Fruit fly (Drosophila melanogaster) whole organism, prepupa: ENCODE data around the gene CG11162.
A peak's percentile ranks its signal among the peaks of the same experiment; 100 is the strongest.

Experiments used
- CG11762 ChIP-seq: fragments of 200-800 bp; sonication (Bioruptor generic); optimal IDR thresholded peaks from 3 replicates; lab custom pipeline; 2016; ENCODE audit warnings: missing biosample characterization, missing genetic modification characterization; ENCODE audit not compliant: insufficient read depth
- CG1621 ChIP-seq: fragments of 200-800 bp; sonication (Bioruptor generic); optimal IDR thresholded peaks from 3 replicates; lab custom pipeline; 2018; ENCODE audit warnings: missing biosample characterization, mild to moderate bottlenecking, missing genetic modification characterization
- CG16779 ChIP-seq: fragments of 200-800 bp; sonication (Bioruptor generic); optimal IDR thresholded peaks from 3 replicates; lab custom pipeline; 2017; ENCODE audit warnings: missing biosample characterization, mild to moderate bottlenecking, missing genetic modification characterization
- CG34406 ChIP-seq: fragments of 200-800 bp; sonication (Bioruptor generic); optimal IDR thresholded peaks from 3 replicates; lab custom pipeline; 2016; ENCODE audit warnings: missing biosample characterization, missing genetic modification characterization
- CG3919 ChIP-seq: fragments of 200-800 bp; sonication (Bioruptor generic); optimal IDR thresholded peaks from 3 replicates; lab custom pipeline; 2016; ENCODE audit warnings: missing biosample characterization, missing genetic modification characterization
- CG6276 ChIP-seq: fragments of 200-800 bp; sonication (Bioruptor generic); optimal IDR thresholded peaks from 2 replicates; lab custom pipeline; 2017; ENCODE audit warnings: missing biosample characterization, mild to moderate bottlenecking, missing genetic modification characterization
- CG6792 ChIP-seq: fragments of 200-800 bp; sonication (Bioruptor generic); optimal IDR thresholded peaks from 3 replicates; lab custom pipeline; 2016; ENCODE audit warnings: missing biosample characterization, missing genetic modification characterization
- CG6808 ChIP-seq: fragments of 200-800 bp; sonication (Bioruptor generic); optimal IDR thresholded peaks from 3 replicates; lab custom pipeline; 2017; ENCODE audit warnings: missing biosample characterization, missing genetic modification characterization, mild to moderate bottlenecking, moderate library complexity, missing genetic modification reagents
- CG6854 ChIP-seq: fragments of 200-800 bp; sonication (Bioruptor generic); optimal IDR thresholded peaks from 2 replicates; lab custom pipeline; 2017; ENCODE audit warnings: missing biosample characterization, mild to moderate bottlenecking, missing genetic modification characterization
- CG7368 ChIP-seq: fragments of 200-800 bp; sonication (Bioruptor generic); optimal IDR thresholded peaks from 3 replicates; lab custom pipeline; 2016; ENCODE audit warnings: missing biosample characterization, missing genetic modification characterization
- CG8119 ChIP-seq: fragments of 200-800 bp; sonication (Bioruptor generic); IDR thresholded peaks from 3 replicates; pipeline ENCODE4 v1.3.6; 2022; ENCODE audit warnings: missing biosample characterization, missing genetic modification characterization
- Eip75B ChIP-seq: fragments of 200-800 bp; sonication (Bioruptor generic); optimal IDR thresholded peaks from 3 replicates; lab custom pipeline; 2016; ENCODE audit warnings: missing biosample characterization, missing genetic modification characterization
- Eip78C ChIP-seq: fragments of 200-800 bp; sonication (Bioruptor generic); peaks from one replicate; lab custom pipeline; 2016; ENCODE audit warnings: missing biosample characterization, missing genetic modification characterization
- Eip93F ChIP-seq: fragments of 200-800 bp; sonication (Bioruptor generic); optimal IDR thresholded peaks from 2 replicates; lab custom pipeline; 2016; ENCODE audit warnings: missing biosample characterization, mild to moderate bottlenecking, missing genetic modification characterization
- Ets21C ChIP-seq: fragments of 200-800 bp; sonication (Bioruptor generic); optimal IDR thresholded peaks from 3 replicates; lab custom pipeline; 2016; ENCODE audit warnings: missing biosample characterization, missing genetic modification characterization
- Gug ChIP-seq: fragments of 200-800 bp; sonication (Bioruptor generic); IDR thresholded peaks from 2 replicates; pipeline ENCODE4 v1.3.6; 2022; ENCODE audit warnings: missing biosample characterization, missing genetic modification characterization
- Hr38 ChIP-seq: sonication (Bioruptor generic); optimal IDR thresholded peaks from 2 replicates; lab custom pipeline; 2016; ENCODE audit warnings: missing biosample characterization, missing genetic modification characterization
- Lpt ChIP-seq: fragments of 200-800 bp; sonication (Bioruptor generic); optimal IDR thresholded peaks from 3 replicates; lab custom pipeline; 2016; ENCODE audit warnings: missing biosample characterization, missing genetic modification characterization
- Met ChIP-seq: fragments of 200-800 bp; sonication (Bioruptor generic); optimal IDR thresholded peaks from 3 replicates; lab custom pipeline; 2016; ENCODE audit warnings: missing biosample characterization, missing genetic modification characterization
- OdsH ChIP-seq: fragments of 200-800 bp; sonication (Bioruptor generic); optimal IDR thresholded peaks from 3 replicates; lab custom pipeline; 2016; ENCODE audit warnings: missing biosample characterization, missing genetic modification characterization
- Sox102F ChIP-seq: fragments of 200-800 bp; sonication (Bioruptor generic); optimal IDR thresholded peaks from 2 replicates; lab custom pipeline; 2016; ENCODE audit warnings: missing biosample characterization, mild to moderate bottlenecking, missing genetic modification characterization
- Sox14 ChIP-seq: fragments of 200-800 bp; sonication (Bioruptor generic); optimal IDR thresholded peaks from 3 replicates; lab custom pipeline; 2016; ENCODE audit warnings: missing biosample characterization, missing genetic modification characterization
- acj6 ChIP-seq: fragments of 200-800 bp; sonication (Bioruptor generic); optimal IDR thresholded peaks from 3 replicates; lab custom pipeline; 2016; ENCODE audit warnings: missing biosample characterization, missing genetic modification characterization
- dac ChIP-seq: fragments of 200-800 bp; sonication (Bioruptor generic); optimal IDR thresholded peaks from 2 replicates; lab custom pipeline; 2017; ENCODE audit warnings: missing biosample characterization, mild to moderate bottlenecking, missing genetic modification characterization
- eg ChIP-seq: fragments of 200-800 bp; sonication (Bioruptor generic); IDR thresholded peaks from 3 replicates; pipeline ENCODE4 v1.3.6; 2022; ENCODE audit warnings: missing biosample characterization, missing genetic modification characterization
- esn ChIP-seq: fragments of 200-800 bp; sonication (Bioruptor generic); optimal IDR thresholded peaks from 2 replicates; lab custom pipeline; 2016; ENCODE audit warnings: missing biosample characterization, mild to moderate bottlenecking, missing genetic modification characterization, moderate library complexity
- fd85E ChIP-seq: fragments of 200-800 bp; sonication (Bioruptor generic); optimal IDR thresholded peaks from 3 replicates; lab custom pipeline; 2016; ENCODE audit warnings: missing biosample characterization, missing genetic modification characterization
- fkh ChIP-seq: fragments of 200-800 bp; sonication (Bioruptor generic); optimal IDR thresholded peaks from 3 replicates; lab custom pipeline; 2017; ENCODE audit warnings: missing biosample characterization, mild to moderate bottlenecking, missing genetic modification characterization, moderate library complexity
- lz ChIP-seq: fragments of 200-800 bp; sonication (Bioruptor generic); optimal IDR thresholded peaks from 3 replicates; lab custom pipeline; 2016; ENCODE audit warnings: missing biosample characterization, missing genetic modification characterization
- net ChIP-seq: fragments of 200-800 bp; sonication (Bioruptor generic); optimal IDR thresholded peaks from 3 replicates; lab custom pipeline; 2016; ENCODE audit warnings: missing biosample characterization, missing genetic modification characterization
- salr ChIP-seq, 2 experiments: fragments of 200-800 bp; sonication (Bioruptor generic); optimal IDR thresholded peaks; 3 replicates each; lab custom pipeline; 2016 to 2018; ENCODE audit warnings: missing biosample characterization in 2 of 2, missing genetic modification characterization in 2 of 2, mild to moderate bottlenecking in 1 of 2
- spab ChIP-seq: fragments of 200-800 bp; sonication (Bioruptor generic); optimal IDR thresholded peaks from 2 replicates; lab custom pipeline; 2017; ENCODE audit warnings: missing biosample characterization, mild to moderate bottlenecking, missing genetic modification characterization, missing genetic modification reagents
- ss ChIP-seq, 2 experiments: fragments of 200-800 bp; sonication (Bioruptor generic); optimal IDR thresholded peaks; 2 replicates in 1 of 2; 3 replicates in 1 of 2; lab custom pipeline; 2017 to 2018; ENCODE audit warnings: mild to moderate bottlenecking in 2 of 2, missing biosample characterization in 2 of 2, missing genetic modification characterization in 2 of 2, moderate library complexity in 1 of 2
- svp ChIP-seq: fragments of 200-800 bp; sonication (Bioruptor generic); peaks from one replicate; lab custom pipeline; 2016; ENCODE audit warnings: missing biosample characterization, missing genetic modification characterization

Gene CG11162

dm6 chrX:13644696-13645393 lies 31.8 kb upstream of the CG11162 start (continued):
- TF ChIP-seq net (GFP tag; lab: Kevin White, UChicago), result peak; percentile 44
- peak; percentile 61 for TF ChIP-seq CG16779 (tag; lab: Kevin White, UChicago)
- peak; percentile 81 for TF ChIP-seq CG6854 (GFP tag; lab: Kevin White, UChicago)
- TF ChIP-seq Gug (GFP tag; lab: Robert Waterston, UW), result no peak
- TF ChIP-seq dac, result no peak
- peak; percentile 63 for TF ChIP-seq Sox102F (GFP tag; lab: Kevin White, UChicago)
- TF ChIP-seq eg, result peak; percentile 50; the same call in 2 of the 3 replicates
- no peak for TF ChIP-seq acj6
- TF ChIP-seq CG6808, result peak; percentile 83
- 0 out of 3 replicates have a peak, but pooled peaks have one; percentile 47 for TF ChIP-seq CG8119 (GFP tag; lab: Robert Waterston, UW)
- TF ChIP-seq CG7368, result no peak
- no peak for TF ChIP-seq lz (GFP tag; lab: Kevin White, UChicago)
- TF ChIP-seq CG3919 (GFP tag; lab: Kevin White, UChicago), result peak; percentile 14
- peak; percentile 55 for TF ChIP-seq CG34406 (GFP tag; lab: Kevin White, UChicago)
- no peak for TF ChIP-seq Hr38 (GFP tag; lab: Kevin White, UChicago)
- no peak for TF ChIP-seq Ets21C (GFP tag; lab: Kevin White, UChicago)

DNA sequence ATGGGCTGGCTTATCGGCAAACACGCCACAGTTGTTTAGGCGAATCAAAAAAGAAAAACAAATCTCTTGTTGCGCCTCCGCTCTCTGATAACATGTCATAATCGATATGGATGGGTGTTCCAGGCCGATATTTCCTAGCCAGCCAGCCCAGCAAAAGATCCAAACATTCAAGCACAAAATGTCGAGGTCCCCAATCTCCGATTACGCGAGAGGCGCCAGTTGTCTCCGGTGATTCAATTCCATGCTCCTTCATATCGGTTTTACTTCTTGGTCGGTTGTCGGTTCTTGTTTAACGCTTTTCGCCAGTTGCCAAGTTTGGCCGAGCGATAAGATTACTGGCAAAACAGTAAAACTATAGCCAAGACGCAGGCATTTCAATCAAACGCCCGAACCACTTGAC lies 30.5 kb upstream of the CG11162 start:
- TF ChIP-seq CG34406 (GFP tag; lab: Kevin White, UChicago), result no peak
- TF ChIP-seq Lpt (GFP tag; lab: Kevin White, UChicago), result no peak
- TF ChIP-seq fkh (GFP tag; lab: Kevin White, UChicago), result no peak
- TF ChIP-seq Eip93F (GFP tag; lab: Kevin White, UChicago), result no peak
- TF ChIP-seq dac, result no peak
- no peak for TF ChIP-seq eg
- TF ChIP-seq CG6792 (GFP tag; lab: Kevin White, UChicago), result no peak
- no peak for TF ChIP-seq salr (GFP tag; optimal IDR thresholded peaks at IDR 0.05; lab: Kevin White, UChicago)
- TF ChIP-seq CG1621 (tag; lab: Kevin White, UChicago), result no peak
- no peak for TF ChIP-seq ss (GFP tag; optimal IDR thresholded peaks at IDR 0.05; lab: Kevin White, UChicago)
- no peak for TF ChIP-seq Sox14 (GFP tag; lab: Kevin White, UChicago)
- TF ChIP-seq CG6276 (GFP tag; lab: Kevin White, UChicago), result no peak
- TF ChIP-seq esn, result no peak
- no peak for TF ChIP-seq CG8119 (GFP tag; lab: Robert Waterston, UW)
- TF ChIP-seq CG11762 (GFP tag; lab: Kevin White, UChicago), result no peak

dm6 chrX:13648819-13649218 lies 27.9 kb upstream of the CG11162 start:
- TF ChIP-seq svp (GFP tag; lab: Kevin White, UChicago), result peak; percentile 60
- no peak for TF ChIP-seq fd85E (GFP tag; lab: Kevin White, UChicago)
- peak; percentile 51 for TF ChIP-seq CG6276 (GFP tag; lab: Kevin White, UChicago)
- TF ChIP-seq ss (GFP tag; optimal IDR thresholded peaks at IDR 0.05; lab: Kevin White, UChicago), result no peak
- TF ChIP-seq spab (GFP tag; lab: Kevin White, UChicago), result no peak
- TF ChIP-seq Met (GFP tag; lab: Kevin White, UChicago), result no peak
- no peak for TF ChIP-seq salr (GFP tag; optimal IDR thresholded peaks at IDR 0.05; lab: Kevin White, UChicago)

dm6 chrX:13649801-13650200 lies 26.9 kb upstream of the CG11162 start:
- no peak for TF ChIP-seq spab (GFP tag; lab: Kevin White, UChicago)
- TF ChIP-seq Eip78C, result no peak
- no peak for TF ChIP-seq CG8119 (GFP tag; lab: Robert Waterston, UW)
- TF ChIP-seq OdsH (GFP tag; lab: Kevin White, UChicago), result no peak
- TF ChIP-seq Eip75B (GFP tag; lab: Kevin White, UChicago), result no peak
- no peak for TF ChIP-seq CG7368
- TF ChIP-seq fkh (GFP tag; lab: Kevin White, UChicago), result no peak
- TF ChIP-seq acj6, result no peak
